Worm (Caenorhabditis elegans): ENCODE measurements around the gene clec-170.

ce11 chrIV:1260474-1260873, 6.2 kb upstream of the clec-170 start:
- TF ChIP-seq nhr-11 (tag; optimal IDR thresholded peaks at IDR 0.05) (no peak), fkh-10 (GFP tag; optimal IDR thresholded peaks at IDR 0.05) (no peak), K02D7.2 (tag; optimal IDR thresholded peaks at IDR 0.05) (no peak), ceh-48 (tag; optimal IDR thresholded peaks at IDR 0.05) (no peak)
